Fruit fly (Drosophila melanogaster) S2 (cell line): ENCODE results near the gene Trs23.

ENCODE experiments used
- CG8478 ChIP-seq: fragments of >200 bp; optimal IDR thresholded peaks from 2 replicates; lab custom pipeline; 2018
- CTCF ChIP-seq, 2 experiments: fragments of >200 bp; optimal IDR thresholded peaks; 2 replicates each; lab custom pipeline; 2018

dm6 chr2L:8708399-8709077 lies 22.5 kb downstream of the Trs23 start:
- TF ChIP-seq CG8478 (lab: Kevin White, UChicago) (no peak), CTCF (optimal IDR thresholded peaks at IDR 0.05; lab: Kevin White, UChicago) (no peak)
